Fruit fly (Drosophila melanogaster) whole organism, wandering third instar larva: Measurements from ENCODE around the gene lgs.

ENCODE experiments used
- Hr78 ChIP-seq: fragments of >200 bp; optimal IDR thresholded peaks from 2 replicates; lab custom pipeline; 2017; ENCODE audit warnings: missing biosample characterization, missing genetic modification characterization
- dl ChIP-seq, 2 experiments: fragments of 175-275, 200-275 bp in 1 of 2; fragments of 200-275 bp in 1 of 2; sonication (Bioruptor generic); optimal IDR thresholded peaks; lab custom pipeline; 2018; ENCODE audit warnings: mild to moderate bottlenecking in 2 of 2, missing biosample characterization in 2 of 2, missing genetic modification characterization in 2 of 2, moderate library complexity in 2 of 2; ENCODE audit not compliant: partially characterized antibody in 2 of 2, insufficient read depth in 1 of 2
- dsf ChIP-seq: sonication (Bioruptor generic); optimal IDR thresholded peaks from 2 replicates; lab custom pipeline; 2016; ENCODE audit warnings: missing biosample characterization, missing genetic modification characterization, borderline replicate concordance
- h ChIP-seq: fragments of 200-800 bp; sonication (Bioruptor generic); optimal IDR thresholded peaks from 3 replicates; lab custom pipeline; 2016; ENCODE audit warnings: missing biosample characterization, mild to moderate bottlenecking, missing genetic modification characterization
- lola ChIP-seq: fragments of >200 bp; optimal IDR thresholded peaks from 2 replicates; lab custom pipeline; 2017; ENCODE audit warnings: missing biosample characterization, missing genetic modification characterization
- pan ChIP-seq: fragments of >200 bp; optimal IDR thresholded peaks from 2 replicates; lab custom pipeline; 2017
- sv ChIP-seq: fragments of 200-800 bp; sonication (Bioruptor generic); optimal IDR thresholded peaks from 3 replicates; lab custom pipeline; 2016; ENCODE audit warnings: missing biosample characterization, missing genetic modification characterization

DNA sequence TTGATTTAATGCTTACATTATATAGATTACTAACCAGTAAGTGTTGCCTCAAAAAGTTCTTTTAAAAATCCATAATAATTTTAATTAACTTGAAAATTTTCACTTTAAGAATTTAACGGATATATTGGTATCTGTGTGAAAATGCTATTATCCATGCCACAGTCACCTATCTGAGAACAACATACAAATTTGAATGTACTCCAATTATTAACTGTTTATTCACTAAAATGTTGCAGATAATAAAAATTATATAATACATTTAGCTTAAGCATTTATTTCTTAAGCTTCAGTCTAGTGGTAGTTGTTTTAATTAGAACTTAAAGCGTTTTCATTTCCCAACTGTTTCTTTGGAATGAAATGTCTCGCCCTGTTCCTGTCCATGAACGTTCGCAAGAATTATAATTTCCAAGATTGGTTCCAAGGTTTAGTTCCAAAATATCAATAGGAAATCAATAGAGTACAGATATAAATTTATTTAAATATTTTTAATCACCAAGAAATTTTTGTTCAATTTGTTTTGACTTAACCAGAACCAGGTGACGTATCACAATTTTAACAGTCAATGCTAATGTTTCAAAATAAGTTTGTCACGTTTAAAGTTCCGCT lies 1.5 kb upstream of the lgs start, which contains the start of gene CaMKI:
- TF ChIP-seq lola (GFP tag; lab: Kevin White, UChicago), result no peak
- TF ChIP-seq sv (GFP tag; lab: Kevin White, UChicago), result no peak
- TF ChIP-seq dsf, result no peak
- TF ChIP-seq Hr78 (GFP tag; lab: Kevin White, UChicago), result no peak
- no peak for TF ChIP-seq dl (GFP tag; optimal IDR thresholded peaks at IDR 0.05; lab: Kevin White, UChicago; ENCODE audit: insufficient read depth in 1 of 2, partially characterized antibody in 2 of 2)
- no peak for TF ChIP-seq h
- TF ChIP-seq pan (lab: Kevin White, UChicago), result no peak
